Worm (Caenorhabditis elegans) whole organism, L2 larva: Measurements from ENCODE around the gene K11C4.1.

Experiments used
- R02D3.7 ChIP-seq: fragments of 150-350 bp; optimal IDR thresholded peaks from 2 replicates; lab custom pipeline; 2014; ENCODE audit warnings: missing biosample characterization, missing genetic modification characterization
- dmd-4 ChIP-seq: sonication (generic microtip); optimal IDR thresholded peaks from 2 replicates; lab custom pipeline; 2017; ENCODE audit warnings: missing biosample characterization, missing genetic modification characterization
- mdl-1 ChIP-seq, 2 experiments: fragments of 150-350 bp in 1 of 2; sonication (generic microtip) in 1 of 2; optimal IDR thresholded peaks; 2 replicates each; lab custom pipeline; 2017; ENCODE audit warnings: missing biosample characterization in 2 of 2, missing genetic modification characterization in 2 of 2
- unc-62 ChIP-seq: fragments of 150-350 bp; optimal IDR thresholded peaks from 2 replicates; lab custom pipeline; 2014; ENCODE audit warnings: missing biosample characterization, missing genetic modification reagents, missing genetic modification characterization

- TF ChIP-seq dmd-4 (tag; lab: Kevin White, UChicago) = no peak
- TF ChIP-seq R02D3.7 (tag; lab: Kevin White, UChicago) = no peak
- peak; percentile 51 to 61 for TF ChIP-seq mdl-1 (tag; optimal IDR thresholded peaks at IDR 0.05; lab: Kevin White, UChicago)
- no peak for TF ChIP-seq unc-62 (GFP tag; lab: Kevin White, UChicago)
Observed at ce11 chrV:6879490-6879889, 17.3 kb upstream of the K11C4.1 start.
